Fruit fly (Drosophila melanogaster) whole organism, embryonic: ENCODE results near the gene Gr36c.

Source experiments
- ATbp ChIP-seq: fragments of 200-800 bp; sonication (Bioruptor generic); optimal IDR thresholded peaks from 2 replicates; lab custom pipeline; 2017; ENCODE audit warnings: missing biosample characterization, mild to moderate bottlenecking, missing genetic modification characterization, missing genetic modification reagents
- Adf1 ChIP-seq: fragments of 200-800 bp; sonication (Bioruptor generic); IDR thresholded peaks from 2 replicates; pipeline ENCODE4 v1.3.6; 2022; ENCODE audit warnings: missing biosample characterization, missing genetic modification characterization
- Asciz ChIP-seq: fragments of 200-800 bp; sonication (Bioruptor generic); optimal IDR thresholded peaks from 2 replicates; lab custom pipeline; 2017; ENCODE audit warnings: missing biosample characterization, mild to moderate bottlenecking, missing genetic modification characterization, missing genetic modification reagents
- CG10209 ChIP-seq: fragments of 200-800 bp; sonication (Bioruptor generic); optimal IDR thresholded peaks from 3 replicates; lab custom pipeline; 2017; ENCODE audit warnings: missing biosample characterization, mild to moderate bottlenecking, missing genetic modification characterization, missing genetic modification reagents
- CG12236 ChIP-seq: fragments of 200-800 bp; sonication (Bioruptor generic); optimal IDR thresholded peaks from 2 replicates; lab custom pipeline; 2016; ENCODE audit warnings: missing biosample characterization, missing genetic modification characterization
- CG13424 ChIP-seq: fragments of 200-800 bp; sonication (Bioruptor generic); optimal IDR thresholded peaks from 2 replicates; lab custom pipeline; 2019; ENCODE audit warnings: missing biosample characterization, mild to moderate bottlenecking, missing genetic modification characterization, moderate library complexity
- CG13624 ChIP-seq: fragments of 200-800 bp; sonication (Bioruptor generic); optimal IDR thresholded peaks from 2 replicates; lab custom pipeline; 2016; ENCODE audit warnings: missing biosample characterization, missing genetic modification characterization
- CG14014 ChIP-seq: fragments of 200-800 bp; sonication (Bioruptor generic); IDR thresholded peaks from 2 replicates; pipeline ENCODE4 v1.3.6; 2022; ENCODE audit warnings: missing biosample characterization, missing genetic modification characterization
- CG14710 ChIP-seq: fragments of 200-800 bp; sonication (Bioruptor generic); optimal IDR thresholded peaks from 3 replicates; lab custom pipeline; 2019; ENCODE audit warnings: missing biosample characterization, mild to moderate bottlenecking, missing genetic modification characterization, moderate library complexity
- CG1603 ChIP-seq: fragments of 200-800 bp; sonication (Bioruptor generic); optimal IDR thresholded peaks from 2 replicates; lab custom pipeline; 2019; ENCODE audit warnings: missing biosample characterization, mild to moderate bottlenecking, missing genetic modification characterization, moderate library complexity
- CG16815 ChIP-seq: fragments of 200-800 bp; sonication (Bioruptor generic); optimal IDR thresholded peaks from 3 replicates; lab custom pipeline; 2017; ENCODE audit warnings: missing biosample characterization, mild to moderate bottlenecking, missing genetic modification characterization
- CG1792 ChIP-seq: fragments of 200-800 bp; sonication (Bioruptor generic); optimal IDR thresholded peaks from 2 replicates; lab custom pipeline; 2016; ENCODE audit warnings: missing biosample characterization, missing genetic modification characterization
- CG1832 ChIP-seq: fragments of 200-800 bp; sonication (Bioruptor generic); optimal IDR thresholded peaks from 2 replicates; lab custom pipeline; 2017; ENCODE audit warnings: missing biosample characterization, mild to moderate bottlenecking, missing genetic modification characterization, inconsistent platforms
- CG3847 ChIP-seq: fragments of 200-800 bp; sonication (Bioruptor generic); IDR thresholded peaks from 2 replicates; pipeline ENCODE4 v1.3.6; 2022; ENCODE audit warnings: missing biosample characterization, missing genetic modification characterization
- CG4328 ChIP-seq: fragments of 200-800 bp; sonication (Bioruptor generic); optimal IDR thresholded peaks from 3 replicates; lab custom pipeline; 2017; ENCODE audit warnings: missing biosample characterization, missing genetic modification reagents, missing genetic modification characterization
- CG4424 ChIP-seq: fragments of 200-800 bp; sonication (Bioruptor generic); optimal IDR thresholded peaks from 3 replicates; lab custom pipeline; 2016; ENCODE audit warnings: missing biosample characterization, missing genetic modification characterization
- CHES-1-like ChIP-seq: fragments of 200-800 bp; sonication (Bioruptor generic); optimal IDR thresholded peaks from 2 replicates; lab custom pipeline; 2016; ENCODE audit warnings: missing biosample characterization, missing genetic modification characterization
- CTCF ChIP-seq: fragments of 200-800 bp; sonication (Bioruptor generic); optimal IDR thresholded peaks from 2 replicates; lab custom pipeline; 2017; ENCODE audit warnings: missing biosample characterization, mild to moderate bottlenecking, missing genetic modification characterization, moderate library complexity
- Camta ChIP-seq: fragments of 200-800 bp; sonication (Bioruptor generic); optimal IDR thresholded peaks from 2 replicates; lab custom pipeline; 2016; ENCODE audit warnings: missing biosample characterization, missing genetic modification characterization
- Chrac-16 ChIP-seq: fragments of 200-800 bp; sonication (Bioruptor generic); optimal IDR thresholded peaks from 3 replicates; lab custom pipeline; 2016; ENCODE audit warnings: missing biosample characterization, missing genetic modification characterization
- Dp ChIP-seq: fragments of 200-800 bp; sonication (Bioruptor generic); optimal IDR thresholded peaks from 2 replicates; lab custom pipeline; 2018; ENCODE audit warnings: missing biosample characterization, mild to moderate bottlenecking, missing genetic modification characterization, moderate library complexity
- Hr3 ChIP-seq: fragments of 200-800 bp; sonication (Bioruptor generic); optimal IDR thresholded peaks from 3 replicates; lab custom pipeline; 2016; ENCODE audit warnings: missing biosample characterization, missing genetic modification characterization
- Hr51 ChIP-seq, 2 experiments: fragments of 200-800 bp; sonication (Bioruptor generic); optimal IDR thresholded peaks; 2 replicates in 1 of 2; 3 replicates in 1 of 2; lab custom pipeline; 2016 to 2018; ENCODE audit warnings: missing biosample characterization in 2 of 2, missing genetic modification characterization in 2 of 2, mild to moderate bottlenecking in 1 of 2, moderate library complexity in 1 of 2
- Mes4 ChIP-seq: fragments of 200-800 bp; sonication (Bioruptor generic); optimal IDR thresholded peaks from 2 replicates; lab custom pipeline; 2016; ENCODE audit warnings: missing biosample characterization, missing genetic modification characterization
- NFAT ChIP-seq: fragments of 200-800 bp; sonication (Bioruptor generic); IDR thresholded peaks from 2 replicates; pipeline ENCODE4 v1.3.6; 2022; ENCODE audit warnings: missing biosample characterization, missing genetic modification characterization
- Scr ChIP-seq: fragments of 200-800 bp; sonication (Bioruptor generic); IDR thresholded peaks from 2 replicates; pipeline ENCODE4 v1.3.6; 2022; ENCODE audit warnings: missing biosample characterization, missing genetic modification characterization; ENCODE audit not compliant: partially characterized antibody
- Stat92E ChIP-seq, 3 experiments: fragments of >200 bp in 2 of 3; fragments of 200-800 bp in 1 of 3; sonication (Bioruptor generic) in 1 of 3; optimal IDR thresholded peaks; 2 replicates each; lab custom pipeline; 2017 to 2019; ENCODE audit warnings: missing biosample characterization in 3 of 3, missing genetic modification characterization in 3 of 3, mild to moderate bottlenecking in 1 of 3, moderate library complexity in 1 of 3
- abd-A ChIP-seq: fragments of 200-800 bp; sonication (Bioruptor generic); optimal IDR thresholded peaks from 3 replicates; lab custom pipeline; 2019; ENCODE audit warnings: missing biosample characterization, mild to moderate bottlenecking, missing genetic modification characterization, moderate library complexity
- cad ChIP-seq: fragments of >200 bp; optimal IDR thresholded peaks from 2 replicates; lab custom pipeline; 2017; ENCODE audit warnings: missing biosample characterization, missing genetic modification characterization
- crol ChIP-seq: fragments of 200-800 bp; sonication (Bioruptor generic); IDR thresholded peaks from 2 replicates; pipeline ENCODE4 v1.3.6; 2022; ENCODE audit warnings: missing biosample characterization, missing genetic modification characterization
- cwo ChIP-seq: fragments of 200-800 bp; sonication (Bioruptor generic); optimal IDR thresholded peaks from 3 replicates; lab custom pipeline; 2017; ENCODE audit warnings: missing biosample characterization, missing genetic modification characterization, mild to moderate bottlenecking, moderate library complexity, missing genetic modification reagents
- dysf ChIP-seq: fragments of 200-800 bp; sonication (Bioruptor generic); IDR thresholded peaks from 3 replicates; pipeline ENCODE4 v1.3.6; 2022; ENCODE audit warnings: missing biosample characterization, missing genetic modification characterization
- gsb-n ChIP-seq: fragments of 200-800 bp; sonication (Bioruptor generic); optimal IDR thresholded peaks from 3 replicates; lab custom pipeline; 2018; ENCODE audit warnings: missing biosample characterization, mild to moderate bottlenecking, missing genetic modification characterization
- mam ChIP-seq: fragments of 200-800 bp; sonication (Bioruptor generic); optimal IDR thresholded peaks from 3 replicates; lab custom pipeline; 2016; ENCODE audit warnings: missing biosample characterization, missing genetic modification characterization
- nerfin-2 ChIP-seq: fragments of 200-800 bp; sonication (Bioruptor generic); IDR thresholded peaks from 2 replicates; pipeline ENCODE4 v1.3.6; 2022; ENCODE audit warnings: missing biosample characterization, missing genetic modification characterization; ENCODE audit not compliant: partially characterized antibody
- scrt ChIP-seq: fragments of 200-800 bp; sonication (Bioruptor generic); optimal IDR thresholded peaks from 2 replicates; lab custom pipeline; 2018; ENCODE audit warnings: missing biosample characterization, mild to moderate bottlenecking, missing genetic modification characterization, moderate library complexity
- sisA ChIP-seq: fragments of 200-800 bp; sonication (Bioruptor generic); IDR thresholded peaks from 2 replicates; pipeline ENCODE4 v1.3.6; 2022; ENCODE audit warnings: missing biosample characterization, missing genetic modification characterization
- tap ChIP-seq: fragments of 200-800 bp; optimal IDR thresholded peaks from 3 replicates; lab custom pipeline; 2019; ENCODE audit warnings: missing biosample characterization, mild to moderate bottlenecking, missing genetic modification characterization, moderate library complexity
- wek ChIP-seq: fragments of 200-800 bp; sonication (Bioruptor generic); optimal IDR thresholded peaks from 3 replicates; lab custom pipeline; 2018; ENCODE audit warnings: missing biosample characterization, mild to moderate bottlenecking, missing genetic modification characterization, moderate library complexity

Gene Gr36c

dm6 chr2L:17176318-17176717, 3.8 kb upstream of the Gr36c start, which contains the start of gene Gr36a:
Gr36a (plus strand) TSS chr2L:17176618.
- no peak for TF ChIP-seq crol (GFP tag; lab: Robert Waterston, UW)
- TF ChIP-seq Hr3 (GFP tag; lab: Kevin White, UChicago): no peak
- TF ChIP-seq Hr51 (GFP tag; optimal IDR thresholded peaks at IDR 0.05; lab: Kevin White, UChicago): no peak
- no peak for TF ChIP-seq NFAT
- TF ChIP-seq cwo (GFP tag; lab: Kevin White, UChicago): no peak
- TF ChIP-seq CG14710 (tag; lab: Kevin White, UChicago): no peak
- no peak for TF ChIP-seq CG1603 (tag; lab: Kevin White, UChicago)
- no peak for TF ChIP-seq Chrac-16
- no peak for TF ChIP-seq Scr (GFP tag; lab: Robert Waterston, UW)
- no peak for TF ChIP-seq sisA (GFP tag; lab: Robert Waterston, UW)
- TF ChIP-seq, all 482 proteins: peak for 0

dm6 chr2L:17178472-17178871, 1.7 kb upstream of the Gr36c start, which contains the start of gene Gr36b:
Gr36b (plus strand) TSS chr2L:17178772.
- no peak for TF ChIP-seq CTCF (GFP tag; lab: Kevin White, UChicago)
- TF ChIP-seq CG14014 (GFP tag; lab: Robert Waterston, UW): no peak
- no peak for TF ChIP-seq dysf (GFP tag; lab: Robert Waterston, UW)
- no peak for TF ChIP-seq Mes4 (GFP tag; lab: Kevin White, UChicago)
- TF ChIP-seq wek (GFP tag; lab: Kevin White, UChicago): no peak
- TF ChIP-seq cad: no peak
- no peak for TF ChIP-seq CG12236 (GFP tag; lab: Kevin White, UChicago)
- TF ChIP-seq abd-A (tag; lab: Kevin White, UChicago): no peak
- no peak for TF ChIP-seq CG13424 (tag; lab: Kevin White, UChicago)
- TF ChIP-seq ATbp (GFP tag; lab: Kevin White, UChicago): no peak
- no peak for TF ChIP-seq Hr3 (GFP tag; lab: Kevin White, UChicago)
- TF ChIP-seq CG4424 (GFP tag; lab: Kevin White, UChicago): no peak
- no peak for TF ChIP-seq Stat92E (GFP tag; optimal IDR thresholded peaks at IDR 0.05; lab: Kevin White, UChicago)

dm6 chr2L:17181638-17182037, 1.5 kb downstream of the Gr36c start, which contains the start of gene Grl36a:
Grl36a (plus strand) TSS chr2L:17181938.
- no peak for TF ChIP-seq CG10209
- no peak for TF ChIP-seq CG3847
- TF ChIP-seq tap (tag; lab: Kevin White, UChicago): no peak
- no peak for TF ChIP-seq CG1832

dm6 chr2L:17195197-17195596, 15.1 kb downstream of the Gr36c start:
- no peak for TF ChIP-seq CHES-1-like (GFP tag; lab: Kevin White, UChicago)
- TF ChIP-seq CG1792: no peak
- TF ChIP-seq Asciz (GFP tag; lab: Kevin White, UChicago): no peak
- no peak for TF ChIP-seq Adf1
- TF ChIP-seq CG16815 (GFP tag; lab: Kevin White, UChicago): no peak
- no peak for TF ChIP-seq CG4328 (GFP tag; lab: Kevin White, UChicago)
- TF ChIP-seq gsb-n (tag; lab: Kevin White, UChicago): no peak
- TF ChIP-seq CTCF (GFP tag; lab: Kevin White, UChicago): peak; percentile 75

dm6 chr2L:17201777-17202176, 21.6 kb downstream of the Gr36c start:
- TF ChIP-seq CG12236 (GFP tag; lab: Kevin White, UChicago) (no peak), mam (GFP tag; lab: Kevin White, UChicago) (no peak), nerfin-2 (GFP tag; lab: Robert Waterston, UW) (no peak), CG13624 (GFP tag; lab: Kevin White, UChicago) (no peak), Camta (GFP tag; lab: Kevin White, UChicago) (no peak), Dp (GFP tag; lab: Kevin White, UChicago) (no peak), scrt (peak; percentile 0), CTCF (GFP tag; lab: Kevin White, UChicago) (peak; percentile 69)
